Fruit fly (Drosophila melanogaster): ENCODE data around the gene CG11878.
A peak's percentile ranks its signal among the peaks of the same experiment; 100 is the strongest.

DNA sequence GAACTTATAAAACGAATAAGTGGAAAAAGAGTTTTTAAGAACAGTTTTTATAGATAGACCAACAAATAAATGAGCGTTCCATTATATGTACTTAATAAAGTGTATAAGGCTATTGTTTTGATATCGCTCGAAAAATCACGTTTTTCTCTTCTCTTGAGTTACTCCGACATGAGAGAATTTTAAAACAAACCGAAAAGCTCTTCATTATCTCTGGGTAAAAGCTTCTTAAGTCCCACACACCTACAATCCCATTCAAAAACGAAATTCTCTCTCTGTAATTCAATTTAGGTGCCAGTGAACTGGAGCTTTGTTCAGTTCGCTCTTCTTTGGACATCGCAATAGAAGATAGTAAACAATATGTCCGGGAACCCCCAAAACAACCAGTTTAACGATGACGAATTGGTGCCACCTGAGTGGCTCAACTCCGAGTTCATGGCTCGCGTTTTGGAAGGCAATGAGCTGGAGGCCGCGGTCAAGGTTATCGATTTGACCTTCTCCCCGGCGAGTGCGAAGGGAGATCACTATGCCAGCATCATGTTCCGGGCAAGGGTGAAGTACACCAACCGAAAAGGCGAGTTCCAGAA, 30.3 kb downstream of the CG11878 start, which contains the start of gene CG31436:
- TF ChIP-seq slbo (GFP tag; IDR thresholded peaks at IDR 0.05) (no peak), maf-S (GFP tag; optimal IDR thresholded peaks at IDR 0.05) (no peak), Doc2 (GFP tag; IDR thresholded peaks at IDR 0.05) (no peak), CG42726 (GFP tag; IDR thresholded peaks at IDR 0.05; ENCODE audit: partially characterized antibody) (no peak), CG4707 (GFP tag; optimal IDR thresholded peaks at IDR 0.05) (no peak), CG9609 (GFP tag; optimal IDR thresholded peaks at IDR 0.05) (no peak), Side (GFP tag; optimal IDR thresholded peaks at IDR 0.05) (no peak), aop (GFP tag; IDR thresholded peaks at IDR 0.05) (no peak), sd (tag; optimal IDR thresholded peaks at IDR 0.05) (peak; percentile 35), ERR (GFP tag; optimal IDR thresholded peaks at IDR 0.05) (no peak), pzg (GFP tag; optimal IDR thresholded peaks at IDR 0.05) (no peak), NC2α (GFP tag; optimal IDR thresholded peaks at IDR 0.05) (no peak)
